Worm (Caenorhabditis elegans) whole organism, L1 larva: ENCODE results near the gene fbxc-17.

Experiments
- fkh-10 ChIP-seq: sonication (generic microtip); optimal IDR thresholded peaks from 2 replicates; lab custom pipeline; 2017; ENCODE audit warnings: missing biosample characterization, missing genetic modification reagents, missing genetic modification characterization
- lin-15B ChIP-seq: fragments of 150-350 bp; sonication (generic microtip); optimal IDR thresholded peaks from 3 replicates; lab custom pipeline; 2014; ENCODE audit warnings: missing biosample characterization, missing genetic modification characterization
- nhr-237 ChIP-seq: fragments of 150-350 bp; optimal IDR thresholded peaks from 2 replicates; lab custom pipeline; 2014; ENCODE audit warnings: missing biosample characterization, missing genetic modification characterization
- unc-62 ChIP-seq: fragments of 150-350 bp; optimal IDR thresholded peaks from 2 replicates; lab custom pipeline; 2014; ENCODE audit warnings: missing biosample characterization, missing genetic modification reagents, missing genetic modification characterization
- ztf-4 ChIP-seq: fragments of 150-350 bp; optimal IDR thresholded peaks from 2 replicates; lab custom pipeline; 2014; ENCODE audit warnings: missing biosample characterization, missing genetic modification characterization

DNA sequence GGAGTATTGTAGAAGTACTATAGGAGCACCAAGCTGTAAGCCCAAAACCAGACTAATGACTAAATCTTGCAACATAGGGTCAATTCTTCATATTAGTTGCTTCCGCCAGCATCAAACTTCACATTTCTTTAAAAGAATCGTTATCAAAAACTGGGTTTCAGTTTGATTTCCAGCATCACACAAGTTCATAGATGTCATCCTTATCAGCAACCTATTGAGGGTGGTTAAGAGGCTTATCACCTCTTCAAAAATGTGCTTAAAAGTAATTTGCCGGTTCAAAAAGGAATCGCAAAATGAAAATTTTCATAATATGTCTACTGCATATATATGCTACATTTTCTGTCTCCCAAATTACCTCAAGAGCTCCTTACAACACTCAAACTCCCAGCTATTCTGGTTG is 35.3 kb downstream of the fbxc-17 start, which contains the start of gene clec-43:
- TF ChIP-seq unc-62 (GFP tag; lab: Kevin White, UChicago) (no peak), fkh-10 (GFP tag; lab: Kevin White, UChicago) (no peak), nhr-237 (tag; lab: Kevin White, UChicago) (no peak), lin-15B (tag; lab: Kevin White, UChicago) (no peak), ztf-4 (tag; lab: Kevin White, UChicago) (no peak)
